Worm (Caenorhabditis elegans) whole organism, L2 larva: ENCODE data around the gene srj-4.
A peak's percentile ranks its signal among the peaks of the same experiment; 100 is the strongest.

ENCODE experiments used
- C34F6.9 ChIP-seq: fragments of 150-350 bp; optimal IDR thresholded peaks from 2 replicates; lab custom pipeline; 2014; ENCODE audit warnings: missing biosample characterization, missing genetic modification characterization
- F13H6.1 ChIP-seq: sonication (generic microtip); optimal IDR thresholded peaks from 2 replicates; lab custom pipeline; 2016; ENCODE audit warnings: missing genetic modification characterization, missing compliant biosample characterization
- R02D3.7 ChIP-seq: fragments of 150-350 bp; optimal IDR thresholded peaks from 2 replicates; lab custom pipeline; 2014; ENCODE audit warnings: missing biosample characterization, missing genetic modification characterization
- alr-1 ChIP-seq: fragments of 150-350 bp; optimal IDR thresholded peaks from 2 replicates; lab custom pipeline; 2014; ENCODE audit warnings: missing biosample characterization, missing genetic modification characterization
- aly-2 ChIP-seq: fragments of 150-350 bp; optimal IDR thresholded peaks from 2 replicates; lab custom pipeline; 2014; ENCODE audit warnings: missing biosample characterization, missing genetic modification characterization
- ama-1 ChIP-seq: fragments of 150-350 bp; optimal IDR thresholded peaks from 2 replicates; lab custom pipeline; 2018; ENCODE audit warnings: inconsistent platforms
- ceh-16 ChIP-seq: fragments of 150-350 bp; optimal IDR thresholded peaks from 2 replicates; lab custom pipeline; 2014; ENCODE audit warnings: missing biosample characterization, missing genetic modification characterization
- ceh-82 ChIP-seq: fragments of 150-350 bp; optimal IDR thresholded peaks from 2 replicates; lab custom pipeline; 2014; ENCODE audit warnings: missing biosample characterization, missing genetic modification characterization
- crh-2 ChIP-seq: sonication (generic microtip); optimal IDR thresholded peaks from 2 replicates; lab custom pipeline; 2017; ENCODE audit warnings: missing biosample characterization, missing genetic modification characterization
- egl-27 ChIP-seq: sonication (generic microtip); optimal IDR thresholded peaks from 3 replicates; lab custom pipeline; 2017; ENCODE audit warnings: missing biosample characterization, missing genetic modification reagents, missing genetic modification characterization
- elt-1 ChIP-seq: fragments of 150-350 bp; optimal IDR thresholded peaks from 2 replicates; lab custom pipeline; 2014; ENCODE audit warnings: missing biosample characterization, missing genetic modification characterization
- elt-3 ChIP-seq: sonication (generic microtip); optimal IDR thresholded peaks from 2 replicates; lab custom pipeline; 2017; ENCODE audit warnings: missing biosample characterization, missing genetic modification characterization
- fos-1 ChIP-seq: fragments of 150-350 bp; optimal IDR thresholded peaks from 2 replicates; lab custom pipeline; 2014; ENCODE audit warnings: missing biosample characterization, missing genetic modification characterization
- gmeb-1 ChIP-seq: fragments of 150-350 bp; optimal IDR thresholded peaks from 2 replicates; lab custom pipeline; 2014; ENCODE audit warnings: missing biosample characterization, missing genetic modification characterization
- lin-11 ChIP-seq: fragments of 150-350 bp; sonication (generic microtip); optimal IDR thresholded peaks from 2 replicates; lab custom pipeline; 2014; ENCODE audit warnings: missing biosample characterization, missing genetic modification characterization, inconsistent platforms, mixed read lengths
- lin-13 ChIP-seq: fragments of 150-350 bp; optimal IDR thresholded peaks from 2 replicates; lab custom pipeline; 2014; ENCODE audit warnings: missing biosample characterization, missing genetic modification reagents, missing genetic modification characterization
- mdl-1 ChIP-seq, 2 experiments: fragments of 150-350 bp in 1 of 2; sonication (generic microtip) in 1 of 2; optimal IDR thresholded peaks; 2 replicates each; lab custom pipeline; 2017; ENCODE audit warnings: missing biosample characterization in 2 of 2, missing genetic modification characterization in 2 of 2
- nhr-10 ChIP-seq: sonication (generic microtip); optimal IDR thresholded peaks from 2 replicates; lab custom pipeline; 2017; ENCODE audit warnings: missing biosample characterization, missing genetic modification characterization
- nhr-11 ChIP-seq: fragments of 150-350 bp; optimal IDR thresholded peaks from 2 replicates; lab custom pipeline; 2014; ENCODE audit warnings: missing biosample characterization, missing genetic modification characterization
- nhr-129 ChIP-seq: fragments of 150-350 bp; optimal IDR thresholded peaks from 2 replicates; lab custom pipeline; 2014; ENCODE audit warnings: missing biosample characterization, missing genetic modification characterization
- nhr-21 ChIP-seq: fragments of 150-350 bp; optimal IDR thresholded peaks from 2 replicates; lab custom pipeline; 2014; ENCODE audit warnings: missing biosample characterization, missing genetic modification characterization
- nhr-23 ChIP-seq: fragments of 150-350 bp; optimal IDR thresholded peaks from 2 replicates; lab custom pipeline; 2014; ENCODE audit warnings: missing biosample characterization, missing genetic modification reagents, missing genetic modification characterization
- nhr-237 ChIP-seq: fragments of 150-350 bp; optimal IDR thresholded peaks from 2 replicates; lab custom pipeline; 2014; ENCODE audit warnings: missing biosample characterization, missing genetic modification characterization
- nhr-6 ChIP-seq: fragments of 150-350 bp; optimal IDR thresholded peaks from 2 replicates; lab custom pipeline; 2014; ENCODE audit warnings: missing biosample characterization, missing genetic modification characterization
- peb-1 ChIP-seq: fragments of 150-350 bp; optimal IDR thresholded peaks from 2 replicates; lab custom pipeline; 2014; ENCODE audit warnings: missing biosample characterization, missing genetic modification characterization
- sem-4 ChIP-seq: fragments of 150-350 bp; optimal IDR thresholded peaks from 2 replicates; lab custom pipeline; 2014; ENCODE audit warnings: missing biosample characterization, missing genetic modification reagents, missing genetic modification characterization
- skn-1 ChIP-seq: sonication (generic microtip); optimal IDR thresholded peaks from 2 replicates; lab custom pipeline; 2017; ENCODE audit warnings: missing biosample characterization, missing genetic modification characterization
- sma-3 ChIP-seq: sonication (generic microtip); optimal IDR thresholded peaks from 2 replicates; lab custom pipeline; 2016; ENCODE audit warnings: missing genetic modification reagents, missing genetic modification characterization, missing compliant biosample characterization
- sma-9 ChIP-seq, 2 experiments: fragments of 150-350 bp in 1 of 2; sonication (generic microtip) in 1 of 2; optimal IDR thresholded peaks; 2 replicates each; lab custom pipeline; 2014 to 2016; ENCODE audit warnings: missing genetic modification characterization in 2 of 2, mild to moderate bottlenecking in 1 of 2, missing biosample characterization in 1 of 2, missing compliant biosample characterization in 1 of 2, missing genetic modification reagents in 1 of 2, moderate library complexity in 1 of 2
- snpc-4 ChIP-seq: fragments of 150-350 bp; optimal IDR thresholded peaks from 2 replicates; lab custom pipeline; 2014; ENCODE audit warnings: missing biosample characterization, missing genetic modification characterization
- unc-62 ChIP-seq: fragments of 150-350 bp; optimal IDR thresholded peaks from 2 replicates; lab custom pipeline; 2014; ENCODE audit warnings: missing biosample characterization, missing genetic modification reagents, missing genetic modification characterization
- zag-1 ChIP-seq: fragments of 150-350 bp; optimal IDR thresholded peaks from 2 replicates; lab custom pipeline; 2014; ENCODE audit warnings: missing biosample characterization, missing genetic modification characterization
- ztf-1 ChIP-seq: fragments of 200-800 bp; sonication (Bioruptor generic); conservative IDR thresholded peaks from 2 replicates; pipeline ENCODE4 v1.3.6; 2022; ENCODE audit warnings: missing genetic modification characterization, missing compliant biosample characterization
- ztf-4 ChIP-seq: fragments of 150-350 bp; optimal IDR thresholded peaks from 2 replicates; lab custom pipeline; 2014; ENCODE audit warnings: missing biosample characterization, missing genetic modification characterization

srj-4 gene

ce11 chrV:12150607-12151006, 12.4 kb upstream of the srj-4 start, which contains the start of gene che-11:
Gene che-11 (minus strand): TSS chrV:12150707.
- TF ChIP-seq skn-1 (no peak), sma-3 (GFP tag; lab: Kevin White, UChicago) (no peak), crh-2 (tag; lab: Kevin White, UChicago) (no peak), egl-27 (tag; lab: Kevin White, UChicago) (no peak), nhr-21 (no peak), zag-1 (tag; lab: Kevin White, UChicago) (no peak), F13H6.1 (no peak)

DNA sequence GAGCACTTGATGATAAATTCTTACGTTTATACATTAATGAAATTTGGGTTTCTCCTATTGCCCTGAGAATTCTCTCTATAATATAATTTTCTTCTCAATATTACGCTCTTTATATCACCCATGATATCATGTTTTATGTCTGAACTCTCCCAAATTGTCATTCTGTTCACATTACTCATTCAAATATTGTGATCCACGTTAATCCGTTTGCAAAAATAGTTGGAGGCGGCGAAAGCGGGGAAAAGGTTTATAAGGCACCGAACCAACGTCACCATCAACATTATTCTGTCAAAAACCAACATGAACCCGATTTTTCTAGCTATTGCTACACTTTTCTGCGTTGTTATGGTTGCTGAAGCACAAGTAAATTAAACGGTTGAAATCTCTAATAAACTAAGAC, 10.1 kb upstream of the srj-4 start, which contains the start of gene C27A7.8:
Gene C27A7.8 (plus strand): TSS at position 301 of the 400 bp plus-strand sequence.
- no peak for TF ChIP-seq fos-1 (tag; lab: Kevin White, UChicago)
- no peak for TF ChIP-seq crh-2 (tag; lab: Kevin White, UChicago)

DNA sequence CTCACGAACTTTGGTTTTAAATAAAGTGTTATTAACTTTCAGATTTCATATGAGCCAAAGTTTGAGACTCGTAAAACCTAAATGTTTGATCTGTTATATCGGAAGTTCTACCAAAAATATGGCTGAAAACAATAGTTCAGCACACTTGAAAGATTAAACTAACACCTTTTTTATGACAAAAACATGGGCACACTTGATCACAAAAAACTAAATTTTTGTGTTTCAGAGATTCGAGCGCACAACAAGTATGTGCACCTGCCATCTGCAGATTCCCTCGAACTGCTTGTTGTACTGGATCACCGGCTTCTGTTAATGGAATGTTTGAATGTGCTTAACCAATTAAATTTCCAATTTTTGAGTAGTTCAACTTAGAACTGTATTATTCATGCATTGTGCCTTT, 9.2 kb upstream of the srj-4 start:
- TF ChIP-seq gmeb-1 (tag; lab: Kevin White, UChicago): no peak
- TF ChIP-seq sem-4 (tag; lab: Kevin White, UChicago): no peak
- no peak for TF ChIP-seq C34F6.9 (tag; lab: Kevin White, UChicago)
- no peak for TF ChIP-seq mdl-1 (tag; optimal IDR thresholded peaks at IDR 0.05; lab: Kevin White, UChicago)
- TF ChIP-seq nhr-6: no peak
- TF ChIP-seq nhr-10 (tag; lab: Kevin White, UChicago): no peak
- TF ChIP-seq nhr-21: no peak
- no peak for TF ChIP-seq ama-1 (lab: Kevin White, UChicago)
- no peak for TF ChIP-seq elt-1 (tag; lab: Kevin White, UChicago)
- TF ChIP-seq snpc-4 (tag; lab: Kevin White, UChicago): no peak
- TF ChIP-seq R02D3.7 (tag; lab: Kevin White, UChicago): no peak
- no peak for TF ChIP-seq crh-2 (tag; lab: Kevin White, UChicago)
- no peak for TF ChIP-seq sma-3 (GFP tag; lab: Kevin White, UChicago)
- TF ChIP-seq elt-3: no peak
- TF ChIP-seq ztf-4 (tag; lab: Kevin White, UChicago): no peak
- TF ChIP-seq skn-1: no peak
- TF ChIP-seq ceh-16 (tag; lab: Kevin White, UChicago): no peak
- TF ChIP-seq, all 48 proteins: peak for 0

ce11 chrV:12154554-12154953, 8.5 kb upstream of the srj-4 start, which contains the start of gene C27A7.9:
Gene C27A7.9 (minus strand): TSS chrV:12154654.
- no peak for TF ChIP-seq ceh-82 (tag; lab: Kevin White, UChicago)
- TF ChIP-seq nhr-23: no peak
- TF ChIP-seq ceh-16 (tag; lab: Kevin White, UChicago): no peak
- no peak for TF ChIP-seq mdl-1 (tag; optimal IDR thresholded peaks at IDR 0.05; lab: Kevin White, UChicago)
- no peak for TF ChIP-seq ztf-1 (GFP tag; lab: Robert Waterston, UW)
- TF ChIP-seq unc-62 (GFP tag; lab: Kevin White, UChicago): no peak
- no peak for TF ChIP-seq snpc-4 (tag; lab: Kevin White, UChicago)
- TF ChIP-seq peb-1 (tag; lab: Kevin White, UChicago): no peak
- TF ChIP-seq nhr-10 (tag; lab: Kevin White, UChicago): no peak
- TF ChIP-seq elt-1 (tag; lab: Kevin White, UChicago): no peak
- no peak for TF ChIP-seq gmeb-1 (tag; lab: Kevin White, UChicago)
- no peak for TF ChIP-seq lin-11 (tag; lab: Kevin White, UChicago)
- no peak for TF ChIP-seq lin-13 (GFP tag; lab: Kevin White, UChicago)
- no peak for TF ChIP-seq nhr-21
- no peak for TF ChIP-seq C34F6.9 (tag; lab: Kevin White, UChicago)
- no peak for TF ChIP-seq nhr-11 (tag; lab: Kevin White, UChicago)
- TF ChIP-seq crh-2 (tag; lab: Kevin White, UChicago): no peak
- no peak for TF ChIP-seq ama-1 (lab: Kevin White, UChicago)
- no peak for TF ChIP-seq nhr-237 (tag; lab: Kevin White, UChicago)
- no peak for TF ChIP-seq alr-1 (tag; lab: Kevin White, UChicago)

ce11 chrV:12158377-12158776, 4.6 kb upstream of the srj-4 start:
- no peak for TF ChIP-seq aly-2 (tag; lab: Kevin White, UChicago)
- peak; percentile 19 for TF ChIP-seq nhr-129 (tag; lab: Kevin White, UChicago)
- TF ChIP-seq sma-9 (GFP tag; optimal IDR thresholded peaks at IDR 0.05; lab: Kevin White, UChicago): peak; percentile 92
- no peak for TF ChIP-seq sma-9 (tag; optimal IDR thresholded peaks at IDR 0.05; lab: Kevin White, UChicago)
